Fruit fly (Drosophila melanogaster): ENCODE measurements around the gene CG15386.
A peak's percentile ranks its signal among the peaks of the same experiment; 100 is the strongest.

CG15386 gene

DNA sequence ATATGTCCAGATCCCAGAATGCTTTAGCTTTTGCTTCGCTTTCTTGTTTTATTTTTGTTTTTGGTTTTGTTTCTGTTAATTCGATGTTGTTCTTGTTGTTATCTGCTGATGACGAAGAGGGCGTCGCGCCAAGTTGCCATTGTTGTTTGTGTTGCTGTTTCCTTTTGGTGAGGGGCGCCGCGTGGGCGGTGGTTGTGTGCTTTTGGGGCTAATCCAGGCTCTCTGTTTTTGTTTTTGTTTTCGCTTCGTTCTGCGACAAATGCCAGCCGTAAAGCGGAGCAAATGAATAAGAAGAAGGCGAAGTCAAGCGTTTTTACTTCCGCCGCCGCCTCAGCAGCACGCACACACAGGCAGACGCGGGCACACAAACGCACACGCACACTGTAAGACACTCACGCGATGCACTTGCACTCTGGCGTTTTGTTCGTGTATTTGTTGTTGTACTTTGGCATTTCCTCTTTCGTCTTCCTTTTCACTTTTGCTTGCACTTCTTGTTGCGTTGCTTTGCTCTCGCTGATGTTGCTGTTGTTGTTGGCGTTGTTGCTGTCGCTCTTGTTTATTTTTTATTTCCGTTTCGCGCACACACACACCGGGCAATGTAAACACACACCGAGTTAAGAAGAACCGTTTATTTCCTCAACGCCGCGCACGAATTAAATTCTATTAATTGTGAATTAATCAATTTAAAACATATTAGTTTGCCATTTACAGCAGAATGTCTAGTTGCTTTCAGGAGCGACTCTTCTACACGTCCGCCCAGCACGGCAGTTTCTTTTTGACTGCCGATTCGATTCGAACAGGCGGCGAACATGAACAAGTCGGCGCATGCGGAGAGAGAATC is 38.9 kb downstream of the CG15386 start, which contains the start of gene aop (continued):
- TF ChIP-seq tna (GFP tag; IDR thresholded peaks at IDR 0.05; ENCODE audit: partially characterized antibody): peak; percentile 30; the same call in 1 of the 2 replicates
- TF ChIP-seq GATAe (GFP tag; conservative IDR thresholded peaks at IDR 0.05): no peak
- TF ChIP-seq fd64A (GFP tag; optimal IDR thresholded peaks at IDR 0.05): no peak
- TF ChIP-seq CG11247 (GFP tag; IDR thresholded peaks at IDR 0.05): no peak; the same call in 1 of the 2 replicates
- TF ChIP-seq gt (GFP tag; IDR thresholded peaks at IDR 0.05): no peak
- peak; percentile 97 for TF ChIP-seq CG15479 (GFP tag; optimal IDR thresholded peaks at IDR 0.05)
- TF ChIP-seq HHEX (GFP tag; optimal IDR thresholded peaks at IDR 0.05): no peak
- no peak for TF ChIP-seq Sox100B (GFP tag; optimal IDR thresholded peaks at IDR 0.05)
- TF ChIP-seq schlank (tag; optimal IDR thresholded peaks at IDR 0.05): no peak
- no peak for TF ChIP-seq CG9817 (tag; optimal IDR thresholded peaks at IDR 0.05)
- peak; percentile 72 for TF ChIP-seq pros (GFP tag; optimal IDR thresholded peaks at IDR 0.05)
- TF ChIP-seq CG11723 (GFP tag; optimal IDR thresholded peaks at IDR 0.05): no peak
- TF ChIP-seq sd (tag; optimal IDR thresholded peaks at IDR 0.05): no peak
- TF ChIP-seq B-H2 (GFP tag; optimal IDR thresholded peaks at IDR 0.05): peak; percentile 36
- TF ChIP-seq CG7786 (GFP tag; optimal IDR thresholded peaks at IDR 0.05): no peak
- peak; percentile 28 for TF ChIP-seq NfI (GFP tag; optimal IDR thresholded peaks at IDR 0.05)
- TF ChIP-seq crc (GFP tag; optimal IDR thresholded peaks at IDR 0.05): no peak
- no peak for TF ChIP-seq CG1602 (GFP tag; optimal IDR thresholded peaks at IDR 0.05)
- TF ChIP-seq ap (GFP tag; IDR thresholded peaks at IDR 0.05): no peak
- TF ChIP-seq p53 (GFP tag; optimal IDR thresholded peaks at IDR 0.05): peak; percentile 98
- TF ChIP-seq Hsf (GFP tag; optimal IDR thresholded peaks at IDR 0.05): no peak
- no peak for TF ChIP-seq mld (GFP tag; IDR thresholded peaks at IDR 0.05; ENCODE audit: partially characterized antibody)
- TF ChIP-seq CG16815 (GFP tag; optimal IDR thresholded peaks at IDR 0.05): no peak
- no peak for TF ChIP-seq MBD-R2 (GFP tag; IDR thresholded peaks at IDR 0.05)
- peak; percentile 33; the same call in 1 of the 3 replicates for TF ChIP-seq otp (GFP tag; IDR thresholded peaks at IDR 0.05)
- TF ChIP-seq HLH4C (GFP tag; IDR thresholded peaks at IDR 0.05; ENCODE audit: partially characterized antibody): peak; percentile 27; the same call in 1 of the 3 replicates
- TF ChIP-seq gce (GFP tag; IDR thresholded peaks at IDR 0.05): no peak
- TF ChIP-seq CG11085 (GFP tag; IDR thresholded peaks at IDR 0.05): no peak
- no peak for TF ChIP-seq sna (GFP tag; IDR thresholded peaks at IDR 0.05; ENCODE audit: partially characterized antibody)
- peak; percentile 28 for TF ChIP-seq Asciz (GFP tag; optimal IDR thresholded peaks at IDR 0.05)
- no peak for TF ChIP-seq ftz-f1 (GFP tag; optimal IDR thresholded peaks at IDR 0.05)
- peak; percentile 48 for TF ChIP-seq CG6854 (GFP tag; optimal IDR thresholded peaks at IDR 0.05)
- no peak for TF ChIP-seq CG1024 (GFP tag; IDR thresholded peaks at IDR 0.05)
- TF ChIP-seq CG4360 (GFP tag; IDR thresholded peaks at IDR 0.05): peak; percentile 89
- TF ChIP-seq usp (GFP tag; optimal IDR thresholded peaks at IDR 0.05): no peak
- no peak for TF ChIP-seq CG6654 (GFP tag; optimal IDR thresholded peaks at IDR 0.05)
- peak; percentile 1; the same call in 1 of the 2 replicates for TF ChIP-seq ssp (GFP tag; IDR thresholded peaks at IDR 0.05)
- TF ChIP-seq Antp (GFP tag; optimal IDR thresholded peaks at IDR 0.05): no peak
- TF ChIP-seq CG11696 (GFP tag; IDR thresholded peaks at IDR 0.05): no peak
- TF ChIP-seq CG3281 (GFP tag; optimal IDR thresholded peaks at IDR 0.05): peak; percentile 11
- TF ChIP-seq CG7963 (GFP tag; IDR thresholded peaks at IDR 0.05; ENCODE audit: partially characterized antibody): peak; percentile 21; the same call in 1 of the 3 replicates
- peak; percentile 7; the same call in 1 of the 2 replicates for TF ChIP-seq Bgb (GFP tag; IDR thresholded peaks at IDR 0.05; ENCODE audit: partially characterized antibody)

Measured in whole organism, embryonic.